Fruit fly (Drosophila melanogaster) whole organism, embryonic: ENCODE data around the gene SamDC.

ENCODE experiments used
- ATbp ChIP-seq: fragments of 200-800 bp; sonication (Bioruptor generic); optimal IDR thresholded peaks from 2 replicates; lab custom pipeline; 2017; ENCODE audit warnings: missing biosample characterization, mild to moderate bottlenecking, missing genetic modification characterization, missing genetic modification reagents
- Atf6 ChIP-seq: fragments of 200-800 bp; sonication (Bioruptor generic); IDR thresholded peaks from 2 replicates; pipeline ENCODE4 v1.3.6; 2022; ENCODE audit warnings: missing biosample characterization, missing genetic modification characterization
- CG12155 ChIP-seq: fragments of 200-800 bp; sonication (Bioruptor generic); optimal IDR thresholded peaks from 3 replicates; lab custom pipeline; 2016; ENCODE audit warnings: missing biosample characterization, missing genetic modification characterization
- CG12744 ChIP-seq: fragments of 200-800 bp; sonication (Bioruptor generic); optimal IDR thresholded peaks from 2 replicates; lab custom pipeline; 2016; ENCODE audit warnings: missing biosample characterization, missing genetic modification characterization
- CG13894 ChIP-seq: fragments of 200-800 bp; sonication (Bioruptor generic); optimal IDR thresholded peaks from 3 replicates; lab custom pipeline; 2018; ENCODE audit warnings: missing biosample characterization, mild to moderate bottlenecking, missing genetic modification characterization, moderate library complexity
- CG1603 ChIP-seq: fragments of 200-800 bp; sonication (Bioruptor generic); optimal IDR thresholded peaks from 2 replicates; lab custom pipeline; 2019; ENCODE audit warnings: missing biosample characterization, mild to moderate bottlenecking, missing genetic modification characterization, moderate library complexity
- CG2712 ChIP-seq: fragments of 200-800 bp; optimal IDR thresholded peaks from 3 replicates; lab custom pipeline; 2019; ENCODE audit warnings: missing biosample characterization, mild to moderate bottlenecking, missing genetic modification characterization, moderate library complexity
- CG30431 ChIP-seq: fragments of 200-800 bp; sonication (Bioruptor generic); optimal IDR thresholded peaks from 2 replicates; lab custom pipeline; 2017; ENCODE audit warnings: missing biosample characterization, missing genetic modification characterization
- CG31388 ChIP-seq: fragments of 200-800 bp; sonication (Bioruptor generic); optimal IDR thresholded peaks from 2 replicates; lab custom pipeline; 2016; ENCODE audit warnings: missing biosample characterization, missing genetic modification characterization
- CG31441 ChIP-seq: fragments of 200-800 bp; sonication (Bioruptor generic); IDR thresholded peaks from 2 replicates; pipeline ENCODE4 v1.3.6; 2022; ENCODE audit warnings: missing biosample characterization, missing genetic modification characterization
- CG4282 ChIP-seq: fragments of 200-800 bp; sonication (Bioruptor generic); optimal IDR thresholded peaks from 2 replicates; lab custom pipeline; 2016; ENCODE audit warnings: missing biosample characterization, missing genetic modification characterization
- CG4404 ChIP-seq: fragments of 200-800 bp; sonication (Bioruptor generic); IDR thresholded peaks from 2 replicates; pipeline ENCODE4 v1.3.6; 2022; ENCODE audit warnings: missing biosample characterization, missing genetic modification characterization
- CG4730 ChIP-seq: fragments of 200-800 bp; sonication (Bioruptor generic); IDR thresholded peaks from 2 replicates; pipeline ENCODE4 v1.3.6; 2022; ENCODE audit warnings: missing biosample characterization, missing genetic modification characterization
- CG6272 ChIP-seq: fragments of 200-800 bp; sonication (Bioruptor generic); IDR thresholded peaks from 2 replicates; pipeline ENCODE4 v1.3.6; 2022; ENCODE audit warnings: missing biosample characterization, missing genetic modification characterization
- CG7556 ChIP-seq: fragments of 200-800 bp; sonication (Bioruptor generic); optimal IDR thresholded peaks from 2 replicates; lab custom pipeline; 2017; ENCODE audit warnings: missing biosample characterization, mild to moderate bottlenecking, missing genetic modification characterization
- CG7745 ChIP-seq: fragments of 200-800 bp; sonication (Bioruptor generic); optimal IDR thresholded peaks from 2 replicates; lab custom pipeline; 2018; ENCODE audit warnings: missing biosample characterization, mild to moderate bottlenecking, missing genetic modification characterization, moderate library complexity
- CG7786 ChIP-seq: fragments of 200-800 bp; sonication (Bioruptor generic); optimal IDR thresholded peaks from 2 replicates; lab custom pipeline; 2016; ENCODE audit warnings: missing biosample characterization, missing genetic modification characterization
- CoRest ChIP-seq: fragments of 200-800 bp; sonication (Bioruptor generic); optimal IDR thresholded peaks from 3 replicates; lab custom pipeline; 2018; ENCODE audit warnings: missing biosample characterization, mild to moderate bottlenecking, missing genetic modification characterization, moderate library complexity
- D ChIP-seq, 2 experiments: fragments of 200-800 bp in 1 of 2; fragments of >200 bp in 1 of 2; sonication (Bioruptor generic) in 1 of 2; optimal IDR thresholded peaks; 2 replicates in 1 of 2; 3 replicates in 1 of 2; lab custom pipeline; 2017; ENCODE audit warnings: mild to moderate bottlenecking in 1 of 2, missing biosample characterization in 1 of 2, missing genetic modification characterization in 1 of 2, missing genetic modification reagents in 1 of 2
- D19B ChIP-seq: fragments of 200-800 bp; sonication (Bioruptor generic); optimal IDR thresholded peaks from 2 replicates; lab custom pipeline; 2017; ENCODE audit warnings: missing biosample characterization, mild to moderate bottlenecking, missing genetic modification characterization
- Dfd ChIP-seq, 2 experiments: fragments of >200 bp; optimal IDR thresholded peaks; 2 replicates each; lab custom pipeline; 2017; ENCODE audit warnings: missing biosample characterization in 2 of 2, missing genetic modification characterization in 2 of 2
- Ets65A ChIP-seq: fragments of 200-800 bp; sonication (Bioruptor generic); peaks from one replicate; lab custom pipeline; 2016; ENCODE audit warnings: missing biosample characterization, missing genetic modification characterization
- Fer3 ChIP-seq: fragments of 200-800 bp; sonication (Bioruptor generic); optimal IDR thresholded peaks from 2 replicates; lab custom pipeline; 2018; ENCODE audit warnings: missing biosample characterization, mild to moderate bottlenecking, missing genetic modification characterization, moderate library complexity
- Lhr ChIP-seq: fragments of 200-800 bp; sonication (Bioruptor generic); optimal IDR thresholded peaks from 3 replicates; lab custom pipeline; 2017; ENCODE audit warnings: mild to moderate bottlenecking, missing biosample characterization, missing genetic modification reagents, missing genetic modification characterization
- Mad ChIP-seq: fragments of 200-800 bp; sonication (Bioruptor generic); optimal IDR thresholded peaks from 2 replicates; lab custom pipeline; 2016; ENCODE audit warnings: missing biosample characterization, missing genetic modification characterization
- Side ChIP-seq: fragments of 200-800 bp; sonication (Bioruptor generic); optimal IDR thresholded peaks from 2 replicates; lab custom pipeline; 2016; ENCODE audit warnings: missing biosample characterization, missing genetic modification characterization
- Spps ChIP-seq: fragments of 200-800 bp; sonication (Bioruptor generic); optimal IDR thresholded peaks from 2 replicates; lab custom pipeline; 2018; ENCODE audit warnings: missing biosample characterization, mild to moderate bottlenecking, missing genetic modification characterization
- Sry-δ ChIP-seq: fragments of 200-800 bp; sonication (Bioruptor generic); optimal IDR thresholded peaks from 2 replicates; lab custom pipeline; 2016; ENCODE audit warnings: missing biosample characterization, missing genetic modification characterization
- TFAM ChIP-seq: fragments of 200-800 bp; sonication (Bioruptor generic); optimal IDR thresholded peaks from 2 replicates; lab custom pipeline; 2017; ENCODE audit warnings: missing biosample characterization, missing genetic modification characterization, inconsistent platforms
- Tbp ChIP-seq: fragments of >200 bp; optimal IDR thresholded peaks from 2 replicates; lab custom pipeline; 2018; ENCODE audit warnings: missing biosample characterization, missing genetic modification characterization
- amos ChIP-seq: fragments of 200-800 bp; sonication (Bioruptor generic); IDR thresholded peaks from 2 replicates; pipeline ENCODE4 v1.3.6; 2022; ENCODE audit warnings: missing biosample characterization, missing genetic modification characterization; ENCODE audit not compliant: partially characterized antibody
- ash1 ChIP-seq: fragments of 200-800 bp; sonication (Bioruptor generic); optimal IDR thresholded peaks from 2 replicates; lab custom pipeline; 2018; ENCODE audit warnings: missing biosample characterization, mild to moderate bottlenecking, missing genetic modification characterization
- ato ChIP-seq: fragments of 200-800 bp; sonication (Bioruptor generic); IDR thresholded peaks from 2 replicates; pipeline ENCODE4 v1.3.6; 2022; ENCODE audit warnings: missing biosample characterization, missing genetic modification characterization; ENCODE audit not compliant: partially characterized antibody
- cas ChIP-seq: fragments of 200-800 bp; sonication (Bioruptor generic); IDR thresholded peaks from 2 replicates; pipeline ENCODE4 v1.3.6; 2022; ENCODE audit warnings: missing biosample characterization, missing genetic modification characterization
- dysf ChIP-seq: fragments of 200-800 bp; sonication (Bioruptor generic); IDR thresholded peaks from 3 replicates; pipeline ENCODE4 v1.3.6; 2022; ENCODE audit warnings: missing biosample characterization, missing genetic modification characterization
- emc ChIP-seq: fragments of 200-800 bp; sonication (Bioruptor generic); optimal IDR thresholded peaks from 2 replicates; lab custom pipeline; 2016; ENCODE audit warnings: missing biosample characterization, missing genetic modification characterization
- eve ChIP-seq, 2 experiments: fragments of >200 bp; optimal IDR thresholded peaks; 2 replicates each; lab custom pipeline; 2017; ENCODE audit warnings: missing biosample characterization in 2 of 2, missing genetic modification characterization in 2 of 2
- exex ChIP-seq: fragments of 200-800 bp; sonication (Bioruptor generic); optimal IDR thresholded peaks from 4 replicates; lab custom pipeline; 2018; ENCODE audit warnings: missing biosample characterization, mild to moderate bottlenecking, missing genetic modification characterization, moderate library complexity
- fd102C ChIP-seq: fragments of 200-800 bp; sonication (Bioruptor generic); optimal IDR thresholded peaks from 2 replicates; lab custom pipeline; 2018; ENCODE audit warnings: missing biosample characterization, mild to moderate bottlenecking, missing genetic modification characterization, moderate library complexity
- grau ChIP-seq: fragments of 200-800 bp; optimal IDR thresholded peaks from 3 replicates; lab custom pipeline; 2019; ENCODE audit warnings: missing biosample characterization, mild to moderate bottlenecking, missing genetic modification characterization, moderate library complexity
- gsb-n ChIP-seq: fragments of 200-800 bp; sonication (Bioruptor generic); optimal IDR thresholded peaks from 3 replicates; lab custom pipeline; 2018; ENCODE audit warnings: missing biosample characterization, mild to moderate bottlenecking, missing genetic modification characterization
- ind ChIP-seq: fragments of 200-800 bp; sonication (Bioruptor generic); optimal IDR thresholded peaks from 3 replicates; lab custom pipeline; 2016; ENCODE audit warnings: missing biosample characterization, missing genetic modification characterization
- ken ChIP-seq: fragments of 200-800 bp; sonication (Bioruptor generic); IDR thresholded peaks from 3 replicates; pipeline ENCODE4 v1.3.6; 2022; ENCODE audit warnings: missing biosample characterization, missing genetic modification characterization
- knrl ChIP-seq: fragments of 200-800 bp; sonication (Bioruptor generic); IDR thresholded peaks from 3 replicates; pipeline ENCODE4 v1.3.6; 2022; ENCODE audit warnings: missing biosample characterization, missing genetic modification characterization; ENCODE audit not compliant: partially characterized antibody
- oc ChIP-seq: fragments of 200-800 bp; sonication (Bioruptor generic); optimal IDR thresholded peaks from 2 replicates; lab custom pipeline; 2018; ENCODE audit warnings: missing biosample characterization, mild to moderate bottlenecking, missing genetic modification characterization, moderate library complexity
- pzg ChIP-seq: fragments of 200-800 bp; sonication (Bioruptor generic); optimal IDR thresholded peaks from 3 replicates; lab custom pipeline; 2018; ENCODE audit warnings: missing biosample characterization, mild to moderate bottlenecking, missing genetic modification characterization, moderate library complexity
- scrt ChIP-seq: fragments of 200-800 bp; sonication (Bioruptor generic); optimal IDR thresholded peaks from 2 replicates; lab custom pipeline; 2018; ENCODE audit warnings: missing biosample characterization, mild to moderate bottlenecking, missing genetic modification characterization, moderate library complexity
- slou ChIP-seq: fragments of 200-800 bp; sonication (Bioruptor generic); optimal IDR thresholded peaks from 3 replicates; lab custom pipeline; 2016; ENCODE audit warnings: missing biosample characterization, missing genetic modification characterization
- vfl ChIP-seq: fragments of 200-800 bp; sonication (Bioruptor generic); optimal IDR thresholded peaks from 2 replicates; lab custom pipeline; 2016; ENCODE audit warnings: missing biosample characterization, missing genetic modification characterization

Gene SamDC

dm6 chr2L:10306518-10307260, 32.6 kb upstream of the SamDC start, which contains the start of the genes CG5390 and CG4968 (continued):
- no peak for TF ChIP-seq Dfd (GFP tag; optimal IDR thresholded peaks at IDR 0.05; lab: Kevin White, UChicago)
- TF ChIP-seq pzg (GFP tag; lab: Kevin White, UChicago) = peak; percentile 69
- TF ChIP-seq CG6272 (GFP tag; lab: Robert Waterston, UW) = no peak
- peak; percentile 55 for TF ChIP-seq slou (GFP tag; lab: Kevin White, UChicago)
- TF ChIP-seq eve (GFP tag; optimal IDR thresholded peaks at IDR 0.05; lab: Kevin White, UChicago) = no peak
- no peak for TF ChIP-seq emc (GFP tag; lab: Kevin White, UChicago)
- peak; percentile 80; the same call in 1 of the 2 replicates for TF ChIP-seq CG31441 (GFP tag; lab: Robert Waterston, UW)
- no peak for TF ChIP-seq Tbp (GFP tag; lab: Kevin White, UChicago)
- TF ChIP-seq dysf = peak; percentile 55; the same call in 1 of the 3 replicates
- peak; percentile 75; the same call in 1 of the 2 replicates for TF ChIP-seq Atf6 (GFP tag; lab: Robert Waterston, UW)
- TF ChIP-seq D19B (GFP tag; lab: Kevin White, UChicago) = peak; percentile 50
- no peak for TF ChIP-seq oc (tag; lab: Kevin White, UChicago)
- peak; percentile 88 for TF ChIP-seq CG13894 (tag; lab: Kevin White, UChicago)
- TF ChIP-seq Sry-δ (GFP tag; lab: Kevin White, UChicago) = peak; percentile 76
- peak; percentile 67 for TF ChIP-seq CG12155 (GFP tag; lab: Kevin White, UChicago)
- peak; percentile 53 for TF ChIP-seq ind (GFP tag; lab: Kevin White, UChicago)
- no peak for TF ChIP-seq scrt (GFP tag; lab: Kevin White, UChicago)
- TF ChIP-seq Mad (GFP tag; lab: Kevin White, UChicago) = peak; percentile 14
- TF ChIP-seq D (optimal IDR thresholded peaks at IDR 0.05; lab: Kevin White, UChicago) = no peak
- peak; percentile 64 for TF ChIP-seq D (GFP tag; optimal IDR thresholded peaks at IDR 0.05; lab: Kevin White, UChicago)
- no peak for TF ChIP-seq CG30431 (GFP tag; lab: Kevin White, UChicago)
- peak; percentile 30 for TF ChIP-seq vfl
- peak; percentile 89 for TF ChIP-seq Ets65A (GFP tag; lab: Kevin White, UChicago)
- no peak for TF ChIP-seq ash1
- no peak for TF ChIP-seq gsb-n
- TF ChIP-seq ken (GFP tag; lab: Robert Waterston, UW) = 0 out of 3 replicates have a peak, but pooled peaks have one; percentile 54
- TF ChIP-seq CG7556 (GFP tag; lab: Kevin White, UChicago) = peak; percentile 71
- peak; percentile 59; the same call in 1 of the 2 replicates for TF ChIP-seq cas (GFP tag; lab: Robert Waterston, UW)
- TF ChIP-seq CG12744 (GFP tag; lab: Kevin White, UChicago) = no peak
- peak; percentile 63 for TF ChIP-seq Lhr (GFP tag; lab: Kevin White, UChicago)
- TF ChIP-seq amos (GFP tag; lab: Robert Waterston, UW) = no peak; the same call in 1 of the 2 replicates
- no peak for TF ChIP-seq fd102C (GFP tag; lab: Kevin White, UChicago)
- TF ChIP-seq CG2712 (tag; lab: Kevin White, UChicago) = peak; percentile 78
- peak; percentile 77 for TF ChIP-seq Fer3 (tag; lab: Kevin White, UChicago)
- TF ChIP-seq Spps (tag; lab: Kevin White, UChicago) = peak; percentile 44
- TF ChIP-seq Side = peak; percentile 24
- no peak for TF ChIP-seq CG7786
- TF ChIP-seq CG4282 (GFP tag; lab: Kevin White, UChicago) = no peak
- TF ChIP-seq CoRest (tag; lab: Kevin White, UChicago) = peak; percentile 79
- TF ChIP-seq CG1603 = peak; percentile 71
- no peak for TF ChIP-seq CG4404 (GFP tag; lab: Robert Waterston, UW)
- no peak for TF ChIP-seq TFAM (GFP tag; lab: Kevin White, UChicago)
- peak; percentile 27; the same call in 1 of the 2 replicates for TF ChIP-seq ato (GFP tag; lab: Robert Waterston, UW)
- TF ChIP-seq knrl = peak; percentile 35; the same call in 2 of the 3 replicates
- no peak for TF ChIP-seq ATbp (GFP tag; lab: Kevin White, UChicago)
- peak; percentile 78 for TF ChIP-seq grau
- peak; percentile 48 for TF ChIP-seq exex (tag; lab: Kevin White, UChicago)
- TF ChIP-seq CG7745 = no peak
- TF ChIP-seq CG31388 (GFP tag; lab: Kevin White, UChicago) = no peak
- TF ChIP-seq CG4730 (GFP tag; lab: Robert Waterston, UW) = no peak
